Worm (Caenorhabditis elegans) whole organism, L1 larva: ENCODE data around the gene nep-20.

Source experiments
- Y116A8C.19 ChIP-seq: sonication (generic microtip); optimal IDR thresholded peaks from 2 replicates; lab custom pipeline; 2016; ENCODE audit warnings: missing compliant biosample characterization, missing genetic modification characterization, borderline replicate concordance
- aly-2 ChIP-seq: fragments of 150-350 bp; optimal IDR thresholded peaks from 2 replicates; lab custom pipeline; 2014; ENCODE audit warnings: missing biosample characterization, missing genetic modification characterization
- dpl-1 ChIP-seq, 3 experiments: fragments of 150-350 bp in 2 of 3; sonication (generic microtip) in 1 of 3; optimal IDR thresholded peaks; 2 replicates each; lab custom pipeline; 2014 to 2017; ENCODE audit warnings: missing biosample characterization in 3 of 3, missing genetic modification characterization in 3 of 3, missing genetic modification reagents in 3 of 3
- irx-1 ChIP-seq: sonication (generic microtip); optimal IDR thresholded peaks from 2 replicates; lab custom pipeline; 2016; ENCODE audit warnings: missing genetic modification characterization, missing compliant biosample characterization
- isw-1 ChIP-seq: fragments of 200-800 bp; sonication (Bioruptor generic); IDR thresholded peaks from 2 replicates; pipeline ENCODE4 v1.3.6; 2022; ENCODE audit warnings: missing genetic modification characterization, missing compliant biosample characterization
- lin-15B ChIP-seq: fragments of 150-350 bp; sonication (generic microtip); optimal IDR thresholded peaks from 3 replicates; lab custom pipeline; 2014; ENCODE audit warnings: missing biosample characterization, missing genetic modification characterization
- nhr-12 ChIP-seq: sonication (generic microtip); optimal IDR thresholded peaks from 2 replicates; lab custom pipeline; 2017; ENCODE audit warnings: missing biosample characterization, missing genetic modification characterization
- nhr-19 ChIP-seq: fragments of 200-800 bp; sonication (Bioruptor generic); conservative IDR thresholded peaks from 2 replicates; pipeline ENCODE4 v1.3.6; 2022; ENCODE audit warnings: missing genetic modification characterization, missing compliant biosample characterization
- nhr-237 ChIP-seq: fragments of 150-350 bp; optimal IDR thresholded peaks from 2 replicates; lab custom pipeline; 2014; ENCODE audit warnings: missing biosample characterization, missing genetic modification characterization
- nhr-28 ChIP-seq: fragments of 150-350 bp; optimal IDR thresholded peaks from 2 replicates; lab custom pipeline; 2014; ENCODE audit warnings: missing biosample characterization, missing genetic modification characterization
- pqm-1 ChIP-seq: sonication (generic microtip); optimal IDR thresholded peaks from 3 replicates; lab custom pipeline; 2017; ENCODE audit warnings: missing biosample characterization, missing genetic modification characterization
- zag-1 ChIP-seq: fragments of 150-350 bp; optimal IDR thresholded peaks from 2 replicates; lab custom pipeline; 2014; ENCODE audit warnings: missing biosample characterization, missing genetic modification characterization
- ztf-11 ChIP-seq, 2 experiments: sonication (generic microtip); optimal IDR thresholded peaks; 2 replicates each; lab custom pipeline; 2016 to 2017; ENCODE audit warnings: missing genetic modification characterization in 2 of 2, missing biosample characterization in 1 of 2, missing compliant biosample characterization in 1 of 2

- TF ChIP-seq nhr-237 (no peak), nhr-19 (no peak), isw-1 (GFP tag; lab: Robert Waterston, UW) (no peak), aly-2 (tag; lab: Kevin White, UChicago) (no peak), dpl-1 (GFP tag; optimal IDR thresholded peaks at IDR 0.05; lab: Kevin White, UChicago) (no peak), nhr-28 (tag; lab: Kevin White, UChicago) (no peak), lin-15B (tag; lab: Kevin White, UChicago) (no peak), pqm-1 (tag; lab: Kevin White, UChicago) (no peak), ztf-11 (tag; optimal IDR thresholded peaks at IDR 0.05; lab: Kevin White, UChicago) (no peak), Y116A8C.19 (tag; lab: Kevin White, UChicago) (no peak), irx-1 (no peak), nhr-12 (tag; lab: Kevin White, UChicago) (no peak), zag-1 (tag; lab: Kevin White, UChicago) (no peak)
Measured at ce11 chrII:3437393-3437792, 42.0 kb upstream of the nep-20 start.
